Fruit fly (Drosophila melanogaster): ENCODE data around the gene beat-Vc.
"Not testable (repeated sequence)": the region's sequence is repeated elsewhere in the genome, so short reads cannot be mapped to it uniquely, and the experiment has no call there.

- not testable (repeated sequence) for TF ChIP-seq CG4496 (GFP tag; IDR thresholded peaks at IDR 0.05); Ets98B (GFP tag; IDR thresholded peaks at IDR 0.05); CG14655 (GFP tag; optimal IDR thresholded peaks at IDR 0.05); rn (GFP tag; IDR thresholded peaks at IDR 0.05); CG15710 (tag; optimal IDR thresholded peaks at IDR 0.05); gl (tag; optimal IDR thresholded peaks at IDR 0.05); CG32121 (GFP tag; IDR thresholded peaks at IDR 0.05); fd96Ca (GFP tag; IDR thresholded peaks at IDR 0.05)
These were observed 70.5 kb downstream of the beat-Vc start, which contains the start of gene PolQ for dm6 chr3R:12712178-12713172.
